Fruit fly (Drosophila melanogaster) whole organism, embryonic: Measurements from ENCODE around the gene PLCXD.
A peak's percentile ranks its signal among the peaks of the same experiment; 100 is the strongest.

Source experiments
- Antp ChIP-seq: fragments of 200-800 bp; sonication (Bioruptor generic); optimal IDR thresholded peaks from 3 replicates; lab custom pipeline; 2016; ENCODE audit warnings: missing biosample characterization, missing genetic modification characterization
- Atf-2 ChIP-seq: fragments of 200-800 bp; sonication (Bioruptor generic); optimal IDR thresholded peaks from 2 replicates; lab custom pipeline; 2016; ENCODE audit warnings: missing biosample characterization, missing genetic modification characterization
- CG10267 ChIP-seq: fragments of 200-800 bp; sonication (Bioruptor generic); optimal IDR thresholded peaks from 2 replicates; lab custom pipeline; 2018; ENCODE audit warnings: missing biosample characterization, mild to moderate bottlenecking, missing genetic modification characterization, moderate library complexity
- CG10366 ChIP-seq: fragments of 200-800 bp; sonication (Bioruptor generic); IDR thresholded peaks from 2 replicates; pipeline ENCODE4 v1.3.6; 2022; ENCODE audit warnings: missing biosample characterization, missing genetic modification characterization
- CG10543 ChIP-seq: fragments of 200-800 bp; sonication (Bioruptor generic); optimal IDR thresholded peaks from 3 replicates; lab custom pipeline; 2017; ENCODE audit warnings: missing biosample characterization, mild to moderate bottlenecking, missing genetic modification characterization, moderate library complexity
- CG11093 ChIP-seq: fragments of 200-800 bp; sonication (Bioruptor generic); IDR thresholded peaks from 3 replicates; pipeline ENCODE4 v1.3.6; 2022; ENCODE audit warnings: missing biosample characterization, missing genetic modification characterization
- CG11398 ChIP-seq: fragments of 200-800 bp; sonication (Bioruptor generic); optimal IDR thresholded peaks from 2 replicates; lab custom pipeline; 2016; ENCODE audit warnings: missing biosample characterization, missing genetic modification characterization
- CG12659 ChIP-seq: fragments of 200-800 bp; sonication (Bioruptor generic); optimal IDR thresholded peaks from 3 replicates; lab custom pipeline; 2017; ENCODE audit warnings: mild to moderate bottlenecking, missing biosample characterization, missing genetic modification reagents, missing genetic modification characterization
- CG13287 ChIP-seq: fragments of 200-800 bp; sonication (Bioruptor generic); IDR thresholded peaks from 2 replicates; pipeline ENCODE4 v1.3.6; 2022; ENCODE audit warnings: missing biosample characterization, missing genetic modification characterization; ENCODE audit not compliant: partially characterized antibody
- CG17612 ChIP-seq: fragments of 200-800 bp; sonication (Bioruptor generic); IDR thresholded peaks from 2 replicates; pipeline ENCODE4 v1.3.6; 2022; ENCODE audit warnings: missing biosample characterization, missing genetic modification characterization
- CG17912 ChIP-seq: fragments of 200-800 bp; sonication (Bioruptor generic); optimal IDR thresholded peaks from 2 replicates; lab custom pipeline; 2018; ENCODE audit warnings: missing biosample characterization, mild to moderate bottlenecking, missing genetic modification characterization
- CG2712 ChIP-seq: fragments of 200-800 bp; optimal IDR thresholded peaks from 3 replicates; lab custom pipeline; 2019; ENCODE audit warnings: missing biosample characterization, mild to moderate bottlenecking, missing genetic modification characterization, moderate library complexity
- CG3065 ChIP-seq: fragments of 200-800 bp; sonication (Bioruptor generic); optimal IDR thresholded peaks from 2 replicates; lab custom pipeline; 2016; ENCODE audit warnings: missing biosample characterization, missing genetic modification characterization
- CG3726 ChIP-seq: fragments of 200-800 bp; sonication (Bioruptor generic); IDR thresholded peaks from 3 replicates; pipeline ENCODE4, ENCODE4 v1.3.6; 2022; ENCODE audit warnings: missing biosample characterization, missing genetic modification characterization
- CG5245 ChIP-seq: fragments of 200-800 bp; sonication (Bioruptor generic); optimal IDR thresholded peaks from 3 replicates; lab custom pipeline; 2016; ENCODE audit warnings: missing biosample characterization, missing genetic modification characterization
- CG8944 ChIP-seq: fragments of 200-800 bp; sonication (Bioruptor generic); optimal IDR thresholded peaks from 3 replicates; lab custom pipeline; 2016; ENCODE audit warnings: missing biosample characterization, missing genetic modification characterization
- CG9215 ChIP-seq: fragments of 200-800 bp; sonication (Bioruptor generic); IDR thresholded peaks from 2 replicates; pipeline ENCODE4 v1.3.6; 2022; ENCODE audit warnings: missing biosample characterization, missing genetic modification characterization
- CrebB ChIP-seq: fragments of 200-800 bp; sonication (Bioruptor generic); optimal IDR thresholded peaks from 3 replicates; lab custom pipeline; 2018; ENCODE audit warnings: missing biosample characterization, mild to moderate bottlenecking, missing genetic modification characterization
- Dp ChIP-seq: fragments of 200-800 bp; sonication (Bioruptor generic); optimal IDR thresholded peaks from 2 replicates; lab custom pipeline; 2018; ENCODE audit warnings: missing biosample characterization, mild to moderate bottlenecking, missing genetic modification characterization, moderate library complexity
- Dref ChIP-seq: fragments of 200-800 bp; sonication (Bioruptor generic); IDR thresholded peaks from 2 replicates; pipeline ENCODE4 v1.3.6; 2022; ENCODE audit warnings: missing biosample characterization, missing genetic modification characterization
- Elba2 ChIP-seq: fragments of 200-800 bp; sonication (Bioruptor generic); optimal IDR thresholded peaks from 3 replicates; lab custom pipeline; 2016; ENCODE audit warnings: missing biosample characterization, missing genetic modification characterization
- Ets97D ChIP-seq: fragments of 200-800 bp; sonication (Bioruptor generic); optimal IDR thresholded peaks from 3 replicates; lab custom pipeline; 2016; ENCODE audit warnings: missing biosample characterization, missing genetic modification characterization
- HLH4C ChIP-seq: fragments of 200-800 bp; sonication (Bioruptor generic); IDR thresholded peaks from 3 replicates; pipeline ENCODE4 v1.3.6; 2022; ENCODE audit warnings: missing biosample characterization, missing genetic modification characterization; ENCODE audit not compliant: partially characterized antibody
- HLHmδ ChIP-seq: fragments of 200-800 bp; sonication (Bioruptor generic); optimal IDR thresholded peaks from 2 replicates; lab custom pipeline; 2018; ENCODE audit warnings: missing biosample characterization, mild to moderate bottlenecking, missing genetic modification characterization, moderate library complexity
- Hmr ChIP-seq: fragments of 200-800 bp; sonication (Bioruptor generic); optimal IDR thresholded peaks from 3 replicates; lab custom pipeline; 2017; ENCODE audit warnings: mild to moderate bottlenecking, missing biosample characterization, missing genetic modification reagents, missing genetic modification characterization
- Jarid2 ChIP-seq: fragments of 200-800 bp; sonication (Bioruptor generic); optimal IDR thresholded peaks from 3 replicates; lab custom pipeline; 2017; ENCODE audit warnings: mild to moderate bottlenecking, missing biosample characterization, missing genetic modification reagents, missing genetic modification characterization
- Mad ChIP-seq: fragments of 200-800 bp; sonication (Bioruptor generic); optimal IDR thresholded peaks from 2 replicates; lab custom pipeline; 2016; ENCODE audit warnings: missing biosample characterization, missing genetic modification characterization
- Max ChIP-seq: fragments of 200-800 bp; sonication (Bioruptor generic); optimal IDR thresholded peaks from 2 replicates; lab custom pipeline; 2016; ENCODE audit warnings: missing biosample characterization, mild to moderate bottlenecking, missing genetic modification characterization
- PHDP ChIP-seq: fragments of 200-800 bp; sonication (Bioruptor generic); optimal IDR thresholded peaks from 3 replicates; lab custom pipeline; 2018; ENCODE audit warnings: missing biosample characterization, mild to moderate bottlenecking, missing genetic modification characterization, moderate library complexity
- Rx ChIP-seq: fragments of 200-800 bp; sonication (Bioruptor generic); IDR thresholded peaks from 2 replicates; pipeline ENCODE4 v1.3.6; 2022; ENCODE audit warnings: missing biosample characterization, missing genetic modification characterization
- Side ChIP-seq: fragments of 200-800 bp; sonication (Bioruptor generic); optimal IDR thresholded peaks from 2 replicates; lab custom pipeline; 2016; ENCODE audit warnings: missing biosample characterization, missing genetic modification characterization
- Six4 ChIP-seq: fragments of 200-800 bp; sonication (Bioruptor generic); optimal IDR thresholded peaks from 2 replicates; lab custom pipeline; 2016; ENCODE audit warnings: missing biosample characterization, missing genetic modification characterization
- Taf1 ChIP-seq: fragments of 200-800 bp; sonication (Bioruptor generic); IDR thresholded peaks from 2 replicates; pipeline ENCODE4 v1.3.6; 2022; ENCODE audit warnings: missing biosample characterization, missing genetic modification characterization
- ara ChIP-seq: fragments of 200-800 bp; sonication (Bioruptor generic); IDR thresholded peaks from 2 replicates; pipeline ENCODE4 v1.3.6; 2022; ENCODE audit warnings: missing biosample characterization, missing genetic modification characterization
- cas ChIP-seq: fragments of 200-800 bp; sonication (Bioruptor generic); IDR thresholded peaks from 2 replicates; pipeline ENCODE4 v1.3.6; 2022; ENCODE audit warnings: missing biosample characterization, missing genetic modification characterization
- cg ChIP-seq: fragments of 200-800 bp; sonication (Bioruptor generic); optimal IDR thresholded peaks from 3 replicates; lab custom pipeline; 2019; ENCODE audit warnings: missing biosample characterization, mild to moderate bottlenecking, missing genetic modification characterization, moderate library complexity
- corto ChIP-seq: fragments of 200-800 bp; sonication (Bioruptor generic); optimal IDR thresholded peaks from 2 replicates; lab custom pipeline; 2016; ENCODE audit warnings: missing biosample characterization, mild to moderate bottlenecking, missing genetic modification characterization, moderate library complexity
- dan ChIP-seq: fragments of 200-800 bp; sonication (Bioruptor generic); IDR thresholded peaks from 2 replicates; pipeline ENCODE4 v1.3.6; 2022; ENCODE audit warnings: missing biosample characterization, missing genetic modification characterization
- dm ChIP-seq: fragments of 200-800 bp; sonication (Bioruptor generic); optimal IDR thresholded peaks from 3 replicates; lab custom pipeline; 2016; ENCODE audit warnings: missing biosample characterization, missing genetic modification characterization
- grau ChIP-seq: fragments of 200-800 bp; optimal IDR thresholded peaks from 3 replicates; lab custom pipeline; 2019; ENCODE audit warnings: missing biosample characterization, mild to moderate bottlenecking, missing genetic modification characterization, moderate library complexity
- ind ChIP-seq: fragments of 200-800 bp; sonication (Bioruptor generic); optimal IDR thresholded peaks from 3 replicates; lab custom pipeline; 2016; ENCODE audit warnings: missing biosample characterization, missing genetic modification characterization
- jigr1 ChIP-seq: fragments of 200-800 bp; sonication (Bioruptor generic); IDR thresholded peaks from 3 replicates; pipeline ENCODE4 v1.3.6; 2022; ENCODE audit warnings: missing biosample characterization, missing genetic modification characterization
- maf-S ChIP-seq: fragments of 200-800 bp; sonication (Bioruptor generic); optimal IDR thresholded peaks from 2 replicates; lab custom pipeline; 2016; ENCODE audit warnings: missing biosample characterization, missing genetic modification characterization
- pfk ChIP-seq: fragments of 200-800 bp; sonication (Bioruptor generic); optimal IDR thresholded peaks from 2 replicates; lab custom pipeline; 2018; ENCODE audit warnings: missing biosample characterization, mild to moderate bottlenecking, missing genetic modification characterization, moderate library complexity
- prd ChIP-seq, 3 experiments: fragments of >200 bp in 2 of 3; fragments of 200-800 bp in 1 of 3; sonication (Bioruptor generic) in 1 of 3; optimal IDR thresholded peaks in 2 of 3; IDR thresholded peaks in 1 of 3; 2 replicates in 2 of 3; 3 replicates in 1 of 3; pipeline versions ENCODE4 v1.3.6 to Lab custom; 2017 to 2022; ENCODE audit warnings: missing biosample characterization in 1 of 3, missing genetic modification characterization in 1 of 3
- run ChIP-seq: fragments of 200-800 bp; sonication (Bioruptor generic); optimal IDR thresholded peaks from 3 replicates; lab custom pipeline; 2018; ENCODE audit warnings: missing biosample characterization, mild to moderate bottlenecking, missing genetic modification characterization
- sim ChIP-seq: fragments of 200-800 bp; sonication (Bioruptor generic); IDR thresholded peaks from 2 replicates; pipeline ENCODE4 v1.3.6; 2022; ENCODE audit warnings: missing biosample characterization, missing genetic modification characterization
- tgo ChIP-seq: fragments of 200-800 bp; sonication (Bioruptor generic); IDR thresholded peaks from 3 replicates; pipeline ENCODE4 v1.3.6; 2022; ENCODE audit warnings: missing biosample characterization, missing genetic modification characterization
- tio ChIP-seq: fragments of 200-800 bp; sonication (Bioruptor generic); optimal IDR thresholded peaks from 2 replicates; lab custom pipeline; 2017; ENCODE audit warnings: missing biosample characterization, missing genetic modification characterization, inconsistent platforms

The PLCXD gene

dm6 chr2L:12044613-12045350 lies 4.4 kb upstream of the PLCXD start, which contains the start of gene CG6785 (continued):
- no peak; the same call in 2 of the 3 replicates for TF ChIP-seq CG3726 (GFP tag; lab: Robert Waterston, UW)
- TF ChIP-seq Max (GFP tag; lab: Kevin White, UChicago) = peak; percentile 56
- no peak for TF ChIP-seq Dref (GFP tag; lab: Robert Waterston, UW)
- TF ChIP-seq CrebB = peak; percentile 96
- peak; percentile 89 for TF ChIP-seq PHDP (tag; lab: Kevin White, UChicago)
- TF ChIP-seq maf-S (GFP tag; lab: Kevin White, UChicago) = peak; percentile 66
- TF ChIP-seq CG17912 (GFP tag; lab: Kevin White, UChicago) = peak; percentile 96
- peak; percentile 62 for TF ChIP-seq grau
- peak; percentile 55 for TF ChIP-seq dm
- peak; percentile 73 for TF ChIP-seq pfk (GFP tag; lab: Kevin White, UChicago)
- TF ChIP-seq prd (optimal IDR thresholded peaks at IDR 0.05; lab: Kevin White, UChicago) = no peak
- TF ChIP-seq prd (GFP tag; IDR thresholded peaks at IDR 0.05; lab: Robert Waterston, UW) = peak; percentile 55; the same call in 2 of the 3 replicates
- no peak for TF ChIP-seq dan (GFP tag; lab: Robert Waterston, UW)
- TF ChIP-seq Antp = peak; percentile 62
- no peak for TF ChIP-seq CG17612 (GFP tag; lab: Robert Waterston, UW)
- TF ChIP-seq Ets97D (GFP tag; lab: Kevin White, UChicago) = peak; percentile 65
- TF ChIP-seq ara (GFP tag; lab: Robert Waterston, UW) = no peak
- no peak for TF ChIP-seq Elba2 (GFP tag; lab: Kevin White, UChicago)
- no peak for TF ChIP-seq cas
- TF ChIP-seq Atf-2 (GFP tag; lab: Kevin White, UChicago) = peak; percentile 86
- TF ChIP-seq CG11093 (GFP tag; lab: Robert Waterston, UW) = no peak
- peak; percentile 93 for TF ChIP-seq CG10543 (GFP tag; lab: Kevin White, UChicago)
- peak; percentile 80 for TF ChIP-seq CG8944 (GFP tag; lab: Kevin White, UChicago)
- no peak for TF ChIP-seq tgo
- no peak for TF ChIP-seq Taf1 (GFP tag; lab: Robert Waterston, UW)
- peak; percentile 75 for TF ChIP-seq sim (GFP tag; lab: Robert Waterston, UW)
- peak; percentile 64 for TF ChIP-seq CG10267
- peak; percentile 58 for TF ChIP-seq CG5245 (GFP tag; lab: Kevin White, UChicago)
- peak; percentile 50 for TF ChIP-seq CG3065 (GFP tag; lab: Kevin White, UChicago)
- TF ChIP-seq HLH4C (GFP tag; lab: Robert Waterston, UW) = no peak
- peak; percentile 90 for TF ChIP-seq CG12659 (GFP tag; lab: Kevin White, UChicago)
- peak; percentile 69 for TF ChIP-seq corto
- peak; percentile 2 for TF ChIP-seq ind (GFP tag; lab: Kevin White, UChicago)
- TF ChIP-seq CG9215 (GFP tag; lab: Robert Waterston, UW) = no peak
- peak; percentile 90 for TF ChIP-seq Hmr (GFP tag; lab: Kevin White, UChicago)
- 0 out of 2 replicates have a peak, but pooled peaks have one; percentile 14 for TF ChIP-seq CG10366 (GFP tag; lab: Robert Waterston, UW)
- peak; percentile 72 for TF ChIP-seq Side (GFP tag; lab: Kevin White, UChicago)
- TF ChIP-seq Jarid2 (GFP tag; lab: Kevin White, UChicago) = peak; percentile 51
- TF ChIP-seq cg (GFP tag; lab: Kevin White, UChicago) = peak; percentile 43
- no peak for TF ChIP-seq jigr1
- peak; percentile 70 for TF ChIP-seq Mad (GFP tag; lab: Kevin White, UChicago)
- no peak for TF ChIP-seq Rx
- TF ChIP-seq CG2712 (tag; lab: Kevin White, UChicago) = peak; percentile 70
- peak; percentile 88 for TF ChIP-seq run
- TF ChIP-seq CG11398 (GFP tag; lab: Kevin White, UChicago) = peak; percentile 94
- no peak for TF ChIP-seq tio
- TF ChIP-seq HLHmδ (GFP tag; lab: Kevin White, UChicago) = peak; percentile 71
- TF ChIP-seq CG13287 = peak; percentile 15; the same call in 1 of the 2 replicates
- peak; percentile 81 for TF ChIP-seq Six4 (GFP tag; lab: Kevin White, UChicago)
- peak; percentile 18 for TF ChIP-seq Dp
